Worm (Caenorhabditis elegans) whole organism, mixed stage, embryonic: Measurements from ENCODE around the gene fbxb-33.
A peak's percentile ranks its signal among the peaks of the same experiment; 100 is the strongest.

Experiments
- blmp-1 ChIP-seq: fragments of 150-350 bp; optimal IDR thresholded peaks from 2 replicates; lab custom pipeline; 2014; ENCODE audit warnings: missing biosample characterization, missing genetic modification characterization
- ceh-43 ChIP-seq: fragments of 200-800 bp; sonication (Bioruptor generic); optimal IDR thresholded peaks from 2 replicates; lab custom pipeline; 2018; ENCODE audit warnings: mild to moderate bottlenecking, missing genetic modification characterization, moderate library complexity, missing compliant biosample characterization
- ces-1 ChIP-seq: fragments of 150-350 bp; optimal IDR thresholded peaks from 2 replicates; lab custom pipeline; 2014; ENCODE audit warnings: missing biosample characterization, missing genetic modification reagents, missing genetic modification characterization
- elt-1 ChIP-seq: sonication (generic microtip); optimal IDR thresholded peaks from 2 replicates; lab custom pipeline; 2017; ENCODE audit warnings: missing genetic modification characterization, mild to moderate bottlenecking, missing compliant biosample characterization, antibody characterized with exemption, moderate library complexity, borderline replicate concordance; ENCODE audit not compliant: insufficient read depth
- elt-3 ChIP-seq: fragments of 150-350 bp; optimal IDR thresholded peaks from 2 replicates; lab custom pipeline; 2014; ENCODE audit warnings: missing biosample characterization, missing genetic modification characterization
- ham-2 ChIP-seq: fragments of 200-800 bp; sonication (Bioruptor generic); optimal IDR thresholded peaks from 2 replicates; lab custom pipeline; 2018; ENCODE audit warnings: mild to moderate bottlenecking, missing genetic modification characterization, missing compliant biosample characterization
- hlh-1 ChIP-seq: fragments of 150-350 bp; optimal IDR thresholded peaks from 2 replicates; lab custom pipeline; 2014; ENCODE audit warnings: missing biosample characterization, missing genetic modification reagents, missing genetic modification characterization
- mep-1 ChIP-seq: fragments of 150-350 bp; optimal IDR thresholded peaks from 2 replicates; lab custom pipeline; 2017; ENCODE audit warnings: missing biosample characterization, missing genetic modification reagents, missing genetic modification characterization, inconsistent platforms
- pha-4 ChIP-seq: fragments of 150-350 bp; optimal IDR thresholded peaks from 2 replicates; lab custom pipeline; 2018; ENCODE audit warnings: missing biosample characterization, missing genetic modification reagents, missing genetic modification characterization
- snpc-4 ChIP-seq: fragments of 150-350 bp; optimal IDR thresholded peaks from 2 replicates; lab custom pipeline; 2014; ENCODE audit warnings: missing biosample characterization, missing genetic modification characterization
- sptf-1 ChIP-seq: sonication (generic microtip); optimal IDR thresholded peaks from 2 replicates; lab custom pipeline; 2017; ENCODE audit warnings: mild to moderate bottlenecking, missing genetic modification characterization, moderate library complexity, missing compliant biosample characterization
- unc-62 ChIP-seq: fragments of 150-350 bp; optimal IDR thresholded peaks from 2 replicates; lab custom pipeline; 2014; ENCODE audit warnings: missing biosample characterization, missing genetic modification reagents, missing genetic modification characterization

DNA sequence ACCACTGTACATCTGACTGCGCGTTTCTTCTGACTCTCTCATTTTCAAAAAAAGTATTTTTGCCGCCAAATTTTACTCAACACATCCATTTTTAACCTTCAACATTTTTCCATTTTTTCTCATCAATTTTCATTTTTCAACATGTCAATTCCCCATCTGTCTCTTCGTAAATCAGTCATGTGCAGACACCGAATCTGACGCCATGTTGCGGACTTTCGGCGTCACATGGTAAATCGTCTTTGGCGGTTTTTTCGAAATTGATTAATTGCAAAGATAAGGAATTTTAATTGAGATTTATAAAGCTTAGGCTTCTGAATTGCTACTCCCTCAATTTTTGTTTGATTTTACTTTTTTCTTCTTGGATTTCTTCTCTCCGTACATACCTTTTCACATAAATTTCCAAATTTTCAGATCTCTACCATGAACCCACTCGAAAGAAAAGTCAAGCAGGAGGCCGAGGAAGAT, 35.6 kb downstream of the fbxb-33 start, which contains the start of gene F19B10.1:
- TF ChIP-seq elt-3 (tag; lab: Kevin White, UChicago) (no peak), ham-2 (GFP tag; lab: Kevin White, UChicago) (no peak), mep-1 (tag; lab: Kevin White, UChicago) (peak; percentile 26), ceh-43 (GFP tag; lab: Kevin White, UChicago) (no peak), elt-1 (no peak), pha-4 (tag; lab: Kevin White, UChicago) (peak; percentile 10), blmp-1 (tag; lab: Kevin White, UChicago) (no peak), ces-1 (no peak), sptf-1 (tag; lab: Kevin White, UChicago) (no peak), unc-62 (GFP tag; lab: Kevin White, UChicago) (peak; percentile 66), hlh-1 (tag; lab: Kevin White, UChicago) (peak; percentile 82), snpc-4 (tag; lab: Kevin White, UChicago) (no peak)
